Fruit fly (Drosophila melanogaster): ENCODE data around the gene Got2.

Gene Got2

dm6 chr2L:1992060-1992459 is 4.5 kb upstream of the Got2 start, which contains the start of gene Obp22a:
Gene Obp22a (minus strand): TSS chr2L:1992160.
- TF ChIP-seq noc (tag; optimal IDR thresholded peaks at IDR 0.05), result no peak

- TF ChIP-seq noc (tag; optimal IDR thresholded peaks at IDR 0.05), result peak; percentile 28
These were observed 1.8 kb upstream of the Got2 start for dm6 chr2L:1989278-1989918.

- TF ChIP-seq noc (tag; optimal IDR thresholded peaks at IDR 0.05), result no peak
These were observed 619 bp upstream of the Got2 start, which contains the start of gene Npc2a for dm6 chr2L:1988192-1988561. Gene Npc2a (plus strand): TSS chr2L:1988290.

- TF ChIP-seq noc (tag; optimal IDR thresholded peaks at IDR 0.05), result peak; percentile 82
These were observed 946 bp downstream of the Got2 start for dm6 chr2L:1986343-1987280.

dm6 chr2L:1981726-1982367 is 5.7 kb downstream of the Got2 start, which contains the start of gene CG7289:
Gene CG7289 (plus strand): TSS chr2L:1982217.
- no peak for TF ChIP-seq noc (tag; optimal IDR thresholded peaks at IDR 0.05)

dm6 chr2L:1980708-1981339 is 6.7 kb downstream of the Got2 start, which contains the start of the genes CG15356 and CG15362:
Gene CG15356 (minus strand): TSS chr2L:1980755.
Gene CG15362 (plus strand): TSS chr2L:1981176.
- TF ChIP-seq noc (tag; optimal IDR thresholded peaks at IDR 0.05), result no peak

- TF ChIP-seq noc (tag; optimal IDR thresholded peaks at IDR 0.05), result no peak
These were observed 8.3 kb downstream of the Got2 start for dm6 chr2L:1979196-1979818.

- no peak for TF ChIP-seq noc (tag; optimal IDR thresholded peaks at IDR 0.05)
These were observed 12.1 kb downstream of the Got2 start for dm6 chr2L:1975473-1975872.

dm6 chr2L:1973957-1974356 is 13.6 kb downstream of the Got2 start, which contains the start of gene Der-1:
Gene Der-1 (plus strand): TSS chr2L:1973957.
- no peak for TF ChIP-seq noc (tag; optimal IDR thresholded peaks at IDR 0.05)

dm6 chr2L:1972450-1973119 is 15.0 kb downstream of the Got2 start:
- TF ChIP-seq noc (tag; optimal IDR thresholded peaks at IDR 0.05), result no peak

- TF ChIP-seq noc (tag; optimal IDR thresholded peaks at IDR 0.05), result no peak
These were observed 17.1 kb downstream of the Got2 start, which contains the start of gene erm for dm6 chr2L:1970312-1970929. Gene erm (minus strand): TSS chr2L:1970362.

dm6 chr2L:1967861-1968260 is 19.7 kb downstream of the Got2 start:
- no peak for TF ChIP-seq noc (tag; optimal IDR thresholded peaks at IDR 0.05)

- no peak for TF ChIP-seq noc (tag; optimal IDR thresholded peaks at IDR 0.05)
These were observed 20.3 kb downstream of the Got2 start for dm6 chr2L:1967301-1967700.

dm6 chr2L:1961932-1962496 is 25.5 kb downstream of the Got2 start:
- TF ChIP-seq noc (tag; optimal IDR thresholded peaks at IDR 0.05), result no peak
